Worm (Caenorhabditis elegans) whole organism, L1 larva: ENCODE results near the gene W01C9.2.
A peak's percentile ranks its signal among the peaks of the same experiment; 100 is the strongest.

Source experiments
- C04F5.9 ChIP-seq: sonication (generic microtip); optimal IDR thresholded peaks from 2 replicates; lab custom pipeline; 2016; ENCODE audit warnings: missing genetic modification characterization, missing compliant biosample characterization
- Y116A8C.19 ChIP-seq: sonication (generic microtip); optimal IDR thresholded peaks from 2 replicates; lab custom pipeline; 2016; ENCODE audit warnings: missing compliant biosample characterization, missing genetic modification characterization, borderline replicate concordance
- alr-1 ChIP-seq: fragments of 200-800 bp; sonication (Bioruptor generic); optimal IDR thresholded peaks from 2 replicates; lab custom pipeline; 2018; ENCODE audit warnings: borderline replicate concordance, mild to moderate bottlenecking, missing genetic modification characterization, missing compliant biosample characterization
- blmp-1 ChIP-seq: fragments of 150-350 bp; optimal IDR thresholded peaks from 2 replicates; lab custom pipeline; 2014; ENCODE audit warnings: missing biosample characterization, missing genetic modification characterization
- ceh-90 ChIP-seq: sonication (generic microtip); optimal IDR thresholded peaks from 2 replicates; lab custom pipeline; 2016; ENCODE audit warnings: missing genetic modification characterization, missing compliant biosample characterization
- ces-1 ChIP-seq: fragments of 150-350 bp; optimal IDR thresholded peaks from 2 replicates; lab custom pipeline; 2014; ENCODE audit warnings: missing biosample characterization, missing genetic modification reagents, missing genetic modification characterization
- fkh-10 ChIP-seq: sonication (generic microtip); optimal IDR thresholded peaks from 2 replicates; lab custom pipeline; 2017; ENCODE audit warnings: missing biosample characterization, missing genetic modification reagents, missing genetic modification characterization
- fkh-8 ChIP-seq: sonication (generic microtip); optimal IDR thresholded peaks from 2 replicates; lab custom pipeline; 2016; ENCODE audit warnings: mild to moderate bottlenecking, missing genetic modification characterization, missing compliant biosample characterization
- isw-1 ChIP-seq: fragments of 200-800 bp; sonication (Bioruptor generic); IDR thresholded peaks from 2 replicates; pipeline ENCODE4 v1.3.6; 2022; ENCODE audit warnings: missing genetic modification characterization, missing compliant biosample characterization
- lin-14 ChIP-seq: fragments of 200-800 bp; sonication (Bioruptor generic); optimal IDR thresholded peaks from 2 replicates; lab custom pipeline; 2018; ENCODE audit warnings: mild to moderate bottlenecking, missing genetic modification characterization, moderate library complexity, missing compliant biosample characterization
- nhr-11 ChIP-seq: fragments of 150-350 bp; optimal IDR thresholded peaks from 2 replicates; lab custom pipeline; 2014; ENCODE audit warnings: missing biosample characterization, missing genetic modification characterization
- nhr-71 ChIP-seq: sonication (generic microtip); optimal IDR thresholded peaks from 2 replicates; lab custom pipeline; 2016; ENCODE audit warnings: mild to moderate bottlenecking, missing genetic modification characterization, moderate library complexity, missing compliant biosample characterization
- nhr-76 ChIP-seq: sonication (generic microtip); optimal IDR thresholded peaks from 2 replicates; lab custom pipeline; 2017; ENCODE audit warnings: missing biosample characterization, missing genetic modification characterization
- swsn-7 ChIP-seq: sonication (generic microtip); optimal IDR thresholded peaks from 2 replicates; lab custom pipeline; 2016; ENCODE audit warnings: missing genetic modification characterization, missing compliant biosample characterization
- tbx-2 ChIP-seq: sonication (generic microtip); optimal IDR thresholded peaks from 2 replicates; lab custom pipeline; 2016; ENCODE audit warnings: missing genetic modification characterization, missing compliant biosample characterization
- unc-30 ChIP-seq: sonication (generic microtip); optimal IDR thresholded peaks from 2 replicates; lab custom pipeline; 2017; ENCODE audit warnings: missing biosample characterization, missing genetic modification characterization
- vab-15 ChIP-seq: sonication (generic microtip); optimal IDR thresholded peaks from 2 replicates; lab custom pipeline; 2017; ENCODE audit warnings: missing genotype, mild to moderate bottlenecking, missing genetic modification characterization, missing compliant biosample characterization

The W01C9.2 gene

ce11 chrII:8585036-8585627 lies 49.0 kb downstream of the W01C9.2 start, which contains the start of gene F54C9.11 (continued):
- TF ChIP-seq lin-14 (GFP tag; lab: Kevin White, UChicago) = peak; percentile 73

DNA sequence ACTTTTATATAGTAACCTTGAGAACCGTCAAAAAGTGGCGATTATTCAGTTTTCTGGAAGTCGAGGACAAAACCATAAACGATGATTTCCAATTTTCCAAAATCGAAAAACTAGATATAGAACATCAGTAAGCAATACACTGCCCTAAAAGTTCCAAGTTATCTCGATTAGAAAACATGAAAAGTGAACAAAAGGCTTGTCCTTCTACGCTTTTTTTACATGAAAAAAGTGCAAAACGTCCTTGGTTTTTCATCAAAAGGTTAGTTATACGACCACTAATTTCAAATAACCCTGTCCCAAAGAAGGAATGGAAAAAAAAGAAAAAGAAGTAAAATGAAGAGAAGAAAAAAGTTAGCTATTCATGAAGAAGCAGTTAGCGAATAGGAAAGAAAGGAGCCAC lies 49.8 kb downstream of the W01C9.2 start:
- TF ChIP-seq nhr-11 (tag; lab: Kevin White, UChicago) (no peak), unc-30 (tag; lab: Kevin White, UChicago) (no peak), alr-1 (tag; lab: Kevin White, UChicago) (no peak), Y116A8C.19 (no peak), nhr-71 (tag; lab: Kevin White, UChicago) (no peak), nhr-76 (no peak), swsn-7 (tag; lab: Kevin White, UChicago) (no peak), isw-1 (GFP tag; lab: Robert Waterston, UW) (no peak), ceh-90 (tag; lab: Kevin White, UChicago) (no peak), C04F5.9 (tag; lab: Kevin White, UChicago) (no peak), fkh-8 (no peak)
- TF ChIP-seq, all 84 proteins: peak for 0

- TF ChIP-seq vab-15 (tag; lab: Kevin White, UChicago) (no peak), fkh-10 (peak; percentile 14), ces-1 (GFP tag; lab: Kevin White, UChicago) (no peak), blmp-1 (peak; percentile 14), tbx-2 (tag; lab: Kevin White, UChicago) (peak; percentile 39), lin-14 (GFP tag; lab: Kevin White, UChicago) (peak; percentile 73), nhr-71 (tag; lab: Kevin White, UChicago) (peak; percentile 39)
- TF ChIP-seq, all 84 proteins: peak for 5
Measured at ce11 chrII:8587660-8588230, 51.6 kb downstream of the W01C9.2 start.
